Worm (Caenorhabditis elegans) whole organism, young adult: Measurements from ENCODE around the gene C28H8.5.

Source experiments
- F49E8.2 ChIP-seq: sonication (generic microtip); optimal IDR thresholded peaks from 3 replicates; lab custom pipeline; 2017; ENCODE audit warnings: missing genetic modification characterization, mild to moderate bottlenecking, missing compliant biosample characterization, antibody characterized with exemption, moderate library complexity; ENCODE audit not compliant: insufficient read depth
- Y79H2A.3 ChIP-seq: fragments of 200-800 bp; sonication (Bioruptor generic); conservative IDR thresholded peaks from 2 replicates; pipeline ENCODE4 v1.3.6; 2022; ENCODE audit warnings: missing genetic modification reagents, missing genetic modification characterization, missing compliant biosample characterization
- ama-1 ChIP-seq, 3 experiments: fragments of 150-350 bp in 1 of 3; sonication (generic microtip) in 2 of 3; optimal IDR thresholded peaks; 2 replicates each; lab custom pipeline; 2014 to 2018; ENCODE audit warnings: missing biosample characterization in 2 of 3, missing genetic modification characterization in 2 of 3, missing genetic modification reagents in 2 of 3
- ceh-91 ChIP-seq: fragments of 200-800 bp; sonication (Bioruptor generic); IDR thresholded peaks from 2 replicates; pipeline ENCODE4 v1.3.6; 2022; ENCODE audit warnings: missing genetic modification reagents, missing genetic modification characterization, missing compliant biosample characterization
- efl-1 ChIP-seq: fragments of 150-350 bp; optimal IDR thresholded peaks from 2 replicates; lab custom pipeline; 2014; ENCODE audit warnings: missing biosample characterization, missing genetic modification reagents, missing genetic modification characterization
- hmg-1.2 ChIP-seq: fragments of 200-800 bp; sonication (Bioruptor generic); IDR thresholded peaks from 2 replicates; pipeline ENCODE4 v1.3.6; 2022; ENCODE audit warnings: missing genetic modification reagents, missing genetic modification characterization, missing compliant biosample characterization
- nfyb-1 ChIP-seq: fragments of 200-800 bp; sonication (Bioruptor generic); IDR thresholded peaks from 2 replicates; pipeline ENCODE4 v1.3.6; 2022; ENCODE audit warnings: missing genetic modification reagents, missing genetic modification characterization, missing compliant biosample characterization
- pha-4 ChIP-seq: fragments of 150-350 bp; sonication (generic microtip); optimal IDR thresholded peaks from 2 replicates; lab custom pipeline; 2014; ENCODE audit warnings: missing biosample characterization, missing genetic modification reagents, missing genetic modification characterization

DNA sequence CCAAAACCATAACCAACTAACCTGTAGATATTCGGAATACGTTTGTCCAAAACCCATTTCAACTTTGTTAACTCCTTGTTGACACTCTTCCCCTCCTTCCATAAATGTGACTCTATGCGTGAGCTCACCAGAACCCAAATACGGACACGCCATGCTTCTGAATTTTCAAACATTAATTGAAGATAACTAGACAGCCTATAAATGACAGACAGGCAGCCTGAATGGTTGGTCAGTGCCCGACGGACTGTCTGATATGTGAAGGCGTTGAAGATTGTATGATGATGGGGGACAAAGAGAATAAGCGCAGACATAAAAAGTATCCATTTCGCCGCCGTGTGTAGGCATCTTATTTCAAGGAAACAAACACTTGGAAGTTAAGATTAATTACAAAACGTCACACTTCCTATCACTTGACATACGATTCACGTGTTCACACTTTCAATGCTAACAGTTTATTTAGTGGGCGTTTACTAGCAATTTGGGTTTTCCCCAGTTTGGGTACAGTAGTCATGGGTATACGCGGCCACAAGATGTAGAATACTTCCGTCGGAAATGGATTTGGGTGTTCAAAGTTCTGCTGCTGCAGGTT, 35.8 kb downstream of the C28H8.5 start, which contains the start of the genes tdo-2 and C28H8.2:
- no peak for TF ChIP-seq Y79H2A.3
- no peak for TF ChIP-seq efl-1
- no peak for TF ChIP-seq pha-4 (tag; lab: Kevin White, UChicago)
- no peak for TF ChIP-seq F49E8.2
- TF ChIP-seq ama-1 (optimal IDR thresholded peaks at IDR 0.05; lab: Kevin White, UChicago): no peak
- TF ChIP-seq ama-1 (GFP tag; optimal IDR thresholded peaks at IDR 0.05; lab: Kevin White, UChicago): no peak
- TF ChIP-seq hmg-1.2 (GFP tag; lab: Robert Waterston, UW): no peak
- no peak for TF ChIP-seq ceh-91
- 0 out of 2 replicates have a peak, but pooled peaks have one; percentile 13 for TF ChIP-seq nfyb-1 (GFP tag; lab: Robert Waterston, UW)
